Worm (Caenorhabditis elegans) whole organism, L4 larva: Measurements from ENCODE around the gene lim-6.
A peak's percentile ranks its signal among the peaks of the same experiment; 100 is the strongest.

Experiments
- D1046.2 ChIP-seq: fragments of 200-800 bp; sonication (Bioruptor generic); IDR thresholded peaks from 2 replicates; pipeline ENCODE4 v1.3.6; 2022; ENCODE audit warnings: missing genetic modification characterization, missing compliant biosample characterization
- F44E2.7 ChIP-seq: fragments of 200-800 bp; sonication (Bioruptor generic); IDR thresholded peaks from 2 replicates; pipeline ENCODE4 v2.1.2; 2022; ENCODE audit warnings: missing genetic modification characterization, missing compliant biosample characterization
- T26A8.4 ChIP-seq: fragments of 200-800 bp; sonication (Bioruptor generic); IDR thresholded peaks from 2 replicates; pipeline ENCODE4 v1.3.6; 2022; ENCODE audit warnings: missing genetic modification characterization, missing compliant biosample characterization
- aha-1 ChIP-seq: fragments of 150-350 bp; peaks from one replicate; lab custom pipeline; 2014; ENCODE audit warnings: missing biosample characterization, missing genetic modification characterization
- attf-4 ChIP-seq: sonication (generic microtip); optimal IDR thresholded peaks from 3 replicates; lab custom pipeline; 2017; ENCODE audit warnings: missing biosample characterization, missing genetic modification characterization
- ceh-20 ChIP-seq: fragments of 200-800 bp; sonication (Bioruptor generic); IDR thresholded peaks from 2 replicates; pipeline ENCODE4 v1.3.6; 2022; ENCODE audit warnings: missing genetic modification reagents, missing genetic modification characterization, missing compliant biosample characterization
- ceh-32 ChIP-seq: sonication (generic microtip); optimal IDR thresholded peaks from 2 replicates; lab custom pipeline; 2016; ENCODE audit warnings: mild to moderate bottlenecking, missing genetic modification characterization, missing compliant biosample characterization; ENCODE audit not compliant: poor library complexity
- ceh-44 ChIP-seq: fragments of 200-800 bp; sonication (Bioruptor generic); IDR thresholded peaks from 2 replicates; pipeline ENCODE4 v1.3.6; 2022; ENCODE audit warnings: missing genetic modification reagents, missing genetic modification characterization, missing compliant biosample characterization
- daf-12 ChIP-seq: fragments of 150-350 bp; optimal IDR thresholded peaks from 2 replicates; lab custom pipeline; 2014; ENCODE audit warnings: missing biosample characterization, missing genetic modification reagents, missing genetic modification characterization
- daf-19 ChIP-seq: fragments of 200-800 bp; sonication (Bioruptor generic); conservative IDR thresholded peaks from 2 replicates; pipeline ENCODE4 v1.3.6; 2022; ENCODE audit warnings: missing genetic modification characterization, missing compliant biosample characterization
- dmd-6 ChIP-seq: fragments of 200-800 bp; sonication (Bioruptor generic); IDR thresholded peaks from 2 replicates; pipeline ENCODE4 v1.3.6; 2022; ENCODE audit warnings: missing genetic modification reagents, missing genetic modification characterization, missing compliant biosample characterization
- dmd-8 ChIP-seq: fragments of 200-800 bp; sonication (Bioruptor generic); IDR thresholded peaks from 2 replicates; pipeline ENCODE4 v1.3.6; 2022; ENCODE audit warnings: missing genetic modification characterization, missing compliant biosample characterization
- dmd-9 ChIP-seq: fragments of 200-800 bp; sonication (Bioruptor generic); IDR thresholded peaks from 2 replicates; pipeline ENCODE4 v1.3.6; 2022; ENCODE audit warnings: missing genetic modification reagents, missing genetic modification characterization, missing compliant biosample characterization
- dpl-1 ChIP-seq: fragments of 150-350 bp; optimal IDR thresholded peaks from 2 replicates; lab custom pipeline; 2014; ENCODE audit warnings: missing biosample characterization, missing genetic modification reagents, missing genetic modification characterization
- duxl-1 ChIP-seq: sonication (generic microtip); optimal IDR thresholded peaks from 2 replicates; lab custom pipeline; 2016; ENCODE audit warnings: mild to moderate bottlenecking, missing genetic modification characterization, moderate library complexity, missing compliant biosample characterization; ENCODE audit not compliant: poor library complexity
- egl-27 ChIP-seq: sonication (generic microtip); optimal IDR thresholded peaks from 3 replicates; lab custom pipeline; 2017; ENCODE audit warnings: missing biosample characterization, missing genetic modification reagents, missing genetic modification characterization
- egl-43 ChIP-seq: fragments of 200-800 bp; sonication (Bioruptor generic); IDR thresholded peaks from 2 replicates; pipeline ENCODE4 v1.3.6; 2022; ENCODE audit warnings: missing genetic modification reagents, missing genetic modification characterization, missing compliant biosample characterization
- lim-7 ChIP-seq: fragments of 200-800 bp; sonication (Bioruptor generic); IDR thresholded peaks from 2 replicates; pipeline ENCODE4 v1.3.6; 2022; ENCODE audit warnings: missing genetic modification characterization, missing compliant biosample characterization
- lin-39 ChIP-seq: fragments of 150-350 bp; optimal IDR thresholded peaks from 2 replicates; lab custom pipeline; 2014; ENCODE audit warnings: missing biosample characterization, missing genetic modification reagents, missing genetic modification characterization
- lsy-2 ChIP-seq, 2 experiments: fragments of 150-350 bp in 1 of 2; sonication (generic microtip) in 1 of 2; optimal IDR thresholded peaks; 2 replicates each; lab custom pipeline; 2014 to 2017; ENCODE audit warnings: missing biosample characterization in 2 of 2, missing genetic modification characterization in 2 of 2
- madf-5 ChIP-seq, 2 experiments: fragments of 200-800 bp; sonication (Bioruptor generic); IDR thresholded peaks; 2 replicates each; pipeline ENCODE4 v1.3.6; 2022; ENCODE audit warnings: missing compliant biosample characterization in 2 of 2, missing genetic modification characterization in 2 of 2
- mep-1 ChIP-seq: fragments of 150-350 bp; sonication (generic microtip); optimal IDR thresholded peaks from 3 replicates; lab custom pipeline; 2014; ENCODE audit warnings: missing biosample characterization, missing genetic modification characterization
- mxl-2 ChIP-seq: fragments of 200-800 bp; sonication (Bioruptor generic); conservative IDR thresholded peaks from 2 replicates; pipeline ENCODE4 v1.3.6; 2022; ENCODE audit warnings: missing genetic modification reagents, missing genetic modification characterization, missing compliant biosample characterization
- nhr-10 ChIP-seq: fragments of 150-350 bp; optimal IDR thresholded peaks from 2 replicates; lab custom pipeline; 2014; ENCODE audit warnings: missing biosample characterization, missing genetic modification characterization
- nhr-11 ChIP-seq: fragments of 150-350 bp; optimal IDR thresholded peaks from 2 replicates; lab custom pipeline; 2014; ENCODE audit warnings: missing biosample characterization, missing genetic modification characterization
- nhr-111 ChIP-seq: fragments of 200-800 bp; sonication (Bioruptor generic); optimal IDR thresholded peaks from 2 replicates; lab custom pipeline; 2018; ENCODE audit warnings: mild to moderate bottlenecking, missing genetic modification characterization, missing compliant biosample characterization
- nhr-237 ChIP-seq: sonication (generic microtip); optimal IDR thresholded peaks from 2 replicates; lab custom pipeline; 2017; ENCODE audit warnings: missing biosample characterization, missing genetic modification characterization
- nhr-25 ChIP-seq: sonication (generic microtip); optimal IDR thresholded peaks from 2 replicates; lab custom pipeline; 2017; ENCODE audit warnings: missing genetic modification characterization, mild to moderate bottlenecking, missing compliant biosample characterization, antibody characterized with exemption, moderate library complexity, borderline replicate concordance; ENCODE audit not compliant: insufficient read depth
- nhr-48 ChIP-seq: sonication (generic microtip); optimal IDR thresholded peaks from 2 replicates; lab custom pipeline; 2016; ENCODE audit warnings: mild to moderate bottlenecking, missing genetic modification characterization, missing compliant biosample characterization
- rbr-2 ChIP-seq: sonication (generic microtip); optimal IDR thresholded peaks from 2 replicates; lab custom pipeline; 2016; ENCODE audit warnings: missing genotype, missing genetic modification characterization, missing compliant biosample characterization
- saeg-2 ChIP-seq: fragments of 200-800 bp; sonication (Bioruptor generic); IDR thresholded peaks from 2 replicates; pipeline ENCODE4 v1.3.6; 2022; ENCODE audit warnings: missing genetic modification reagents, missing genetic modification characterization, missing compliant biosample characterization
- unc-62 ChIP-seq, 3 experiments: fragments of 150-350 bp in 1 of 3; sonication (generic microtip); optimal IDR thresholded peaks in 2 of 3; peaks in 1 of 3; 1 replicate in 1 of 3; 2 replicates in 2 of 3; lab custom pipeline; 2014 to 2017; ENCODE audit warnings: missing biosample characterization in 3 of 3, missing genetic modification characterization in 3 of 3, missing genetic modification reagents in 3 of 3, missing genotype in 1 of 3
- zag-1 ChIP-seq: fragments of 150-350 bp; optimal IDR thresholded peaks from 2 replicates; lab custom pipeline; 2014; ENCODE audit warnings: missing biosample characterization, missing genetic modification characterization
- zfp-3 ChIP-seq: fragments of 200-800 bp; sonication (Bioruptor generic); conservative IDR thresholded peaks from 2 replicates; pipeline ENCODE4 v1.3.6; 2022; ENCODE audit warnings: missing genetic modification reagents, missing genetic modification characterization, missing compliant biosample characterization
- ztf-7 ChIP-seq: fragments of 150-350 bp; optimal IDR thresholded peaks from 2 replicates; lab custom pipeline; 2014; ENCODE audit warnings: missing biosample characterization, missing genetic modification characterization

Gene lim-6

ce11 chrX:1086406-1086897, 14.2 kb downstream of the lim-6 start:
- TF ChIP-seq zag-1 (no peak), aha-1 (tag; lab: Kevin White, UChicago) (no peak), lsy-2 (tag; optimal IDR thresholded peaks at IDR 0.05; lab: Kevin White, UChicago) (peak in 1 of 2 experiments; percentile 21), D1046.2 (GFP tag; lab: Robert Waterston, UW) (no peak), rbr-2 (no peak), dmd-8 (GFP tag; lab: Robert Waterston, UW) (no peak), daf-19 (GFP tag; lab: Robert Waterston, UW) (no peak), nhr-25 (tag; lab: Kevin White, UChicago) (no peak), saeg-2 (GFP tag; lab: Robert Waterston, UW) (no peak), dpl-1 (GFP tag; lab: Kevin White, UChicago) (no peak), nhr-11 (tag; lab: Kevin White, UChicago) (no peak), unc-62 (GFP tag; optimal IDR thresholded peaks at IDR 0.05 in 1 of 2; lab: Kevin White, UChicago) (peak in 1 of 2 experiments; percentile 10), unc-62 (tag; optimal IDR thresholded peaks at IDR 0.05; lab: Kevin White, UChicago) (no peak), mep-1 (peak; percentile 13), daf-12 (tag; lab: Kevin White, UChicago) (no peak), nhr-10 (tag; lab: Kevin White, UChicago) (no peak), duxl-1 (tag; lab: Kevin White, UChicago) (no peak)

ce11 chrX:1088048-1088447, 15.8 kb downstream of the lim-6 start, which contains the start of gene rei-2:
rei-2 (minus strand) TSS chrX:1088148.
- TF ChIP-seq egl-27 (tag; lab: Kevin White, UChicago) (no peak), ceh-32 (tag; lab: Kevin White, UChicago) (no peak), zag-1 (no peak), nhr-48 (tag; lab: Kevin White, UChicago) (no peak), unc-62 (GFP tag; optimal IDR thresholded peaks at IDR 0.05 in 1 of 2; lab: Kevin White, UChicago) (peak in 1 of 2 experiments; percentile 34), unc-62 (tag; optimal IDR thresholded peaks at IDR 0.05; lab: Kevin White, UChicago) (no peak), F44E2.7 (GFP tag; lab: Robert Waterston, UW) (no peak)

ce11 chrX:1089133-1089532, 16.9 kb downstream of the lim-6 start:
- no peak for TF ChIP-seq T26A8.4 (GFP tag; lab: Robert Waterston, UW)
- TF ChIP-seq nhr-111 (GFP tag; lab: Kevin White, UChicago): no peak
- TF ChIP-seq zfp-3 (GFP tag; lab: Robert Waterston, UW): no peak
- 0 out of 4 replicates have a peak, but pooled peaks of 1 of the 2 experiments have one; percentile 23 for TF ChIP-seq madf-5 (GFP tag; IDR thresholded peaks at IDR 0.05; lab: Robert Waterston, UW)
- TF ChIP-seq ceh-44 (GFP tag; lab: Robert Waterston, UW): 0 out of 2 replicates have a peak, but pooled peaks have one; percentile 30
- TF ChIP-seq nhr-25 (tag; lab: Kevin White, UChicago): no peak
- no peak for TF ChIP-seq nhr-237 (tag; lab: Kevin White, UChicago)
- no peak for TF ChIP-seq attf-4 (tag; lab: Kevin White, UChicago)
- TF ChIP-seq egl-43 (GFP tag; lab: Robert Waterston, UW): peak; percentile 48; the same call in 1 of the 2 replicates
- no peak for TF ChIP-seq ztf-7
- TF ChIP-seq dmd-9 (GFP tag; lab: Robert Waterston, UW): 0 out of 2 replicates have a peak, but pooled peaks have one; percentile 31
- 0 out of 2 replicates have a peak, but pooled peaks have one; percentile 26 for TF ChIP-seq ceh-20 (GFP tag; lab: Robert Waterston, UW)
- TF ChIP-seq dmd-6 (GFP tag; lab: Robert Waterston, UW): no peak
- no peak for TF ChIP-seq lin-39 (tag; lab: Kevin White, UChicago)
- peak; percentile 81 for TF ChIP-seq aha-1 (tag; lab: Kevin White, UChicago)
- TF ChIP-seq mxl-2 (GFP tag; lab: Robert Waterston, UW): 0 out of 2 replicates have a peak, but pooled peaks have one; percentile 22
- 0 out of 2 replicates have a peak, but pooled peaks have one; percentile 41 for TF ChIP-seq lim-7 (GFP tag; lab: Robert Waterston, UW)
